Worm (Caenorhabditis elegans): ENCODE measurements around the gene exos-7.

exos-7 gene

ce11 chrV:20838565-20838964, at the start of gene exos-7:
Gene exos-7, plus strand, starts transcription at chrV:20838865.
- no peak for TF ChIP-seq nhr-11 (tag; optimal IDR thresholded peaks at IDR 0.05)
- no peak for TF ChIP-seq unc-55 (GFP tag; optimal IDR thresholded peaks at IDR 0.05)
- no peak for TF ChIP-seq mec-3 (tag; optimal IDR thresholded peaks at IDR 0.05; ENCODE audit: borderline replicate concordance)
- no peak for TF ChIP-seq pag-3 (tag; optimal IDR thresholded peaks at IDR 0.05; ENCODE audit: borderline replicate concordance)
- no peak for TF ChIP-seq fax-1 (tag; optimal IDR thresholded peaks at IDR 0.05)
- TF ChIP-seq fkh-10 (GFP tag; optimal IDR thresholded peaks at IDR 0.05): no peak
- TF ChIP-seq tbx-2 (tag; optimal IDR thresholded peaks at IDR 0.05): no peak
- no peak for TF ChIP-seq ceh-22 (tag; optimal IDR thresholded peaks at IDR 0.05)
- no peak for TF ChIP-seq ttx-3 (tag; optimal IDR thresholded peaks at IDR 0.05)
- no peak for TF ChIP-seq ceh-48 (tag; optimal IDR thresholded peaks at IDR 0.05)
- TF ChIP-seq ceh-30 (tag; optimal IDR thresholded peaks at IDR 0.05): no peak
- TF ChIP-seq ceh-45 (GFP tag; IDR thresholded peaks at IDR 0.05): no peak
- no peak for TF ChIP-seq nfya-1 (tag; optimal IDR thresholded peaks at IDR 0.05)
- TF ChIP-seq odd-2 (tag; optimal IDR thresholded peaks at IDR 0.05): no peak
- TF ChIP-seq C08G9.2 (tag; optimal IDR thresholded peaks at IDR 0.05): no peak
- no peak for TF ChIP-seq ceh-2 (tag; optimal IDR thresholded peaks at IDR 0.05)
- no peak for TF ChIP-seq pax-1 (tag; optimal IDR thresholded peaks at IDR 0.05)
- TF ChIP-seq hlh-15 (tag; optimal IDR thresholded peaks at IDR 0.05): no peak

ce11 chrV:20789105-20789504, 49.6 kb upstream of the exos-7 start, which contains the start of gene tpan-1:
Gene tpan-1, plus strand, starts transcription at chrV:20789502.
- TF ChIP-seq unc-42 (tag; optimal IDR thresholded peaks at IDR 0.05) (peak; percentile 97), sox-4 (tag; optimal IDR thresholded peaks at IDR 0.05) (peak; percentile 8), mec-3 (tag; optimal IDR thresholded peaks at IDR 0.05; ENCODE audit: borderline replicate concordance) (no peak), ttx-3 (tag; optimal IDR thresholded peaks at IDR 0.05) (no peak), ceh-48 (tag; optimal IDR thresholded peaks at IDR 0.05) (peak; percentile 83), ceh-34 (tag; optimal IDR thresholded peaks at IDR 0.05) (no peak), sox-2 (GFP tag; IDR thresholded peaks at IDR 0.05) (no peak), che-1 (tag; optimal IDR thresholded peaks at IDR 0.05) (no peak), pat-9 (tag; optimal IDR thresholded peaks at IDR 0.05) (no peak), ahr-1 (tag; optimal IDR thresholded peaks at IDR 0.05) (no peak), ceh-45 (GFP tag; IDR thresholded peaks at IDR 0.05) (no peak), nfya-1 (tag; optimal IDR thresholded peaks at IDR 0.05) (peak; percentile 48), elt-4 (tag; optimal IDR thresholded peaks at IDR 0.05) (peak; percentile 28), ref-2 (tag; optimal IDR thresholded peaks at IDR 0.05) (peak; percentile 12), C08G9.2 (tag; optimal IDR thresholded peaks at IDR 0.05) (peak; percentile 6), F13H6.1 (tag; optimal IDR thresholded peaks at IDR 0.05) (no peak), hlh-6 (tag; optimal IDR thresholded peaks at IDR 0.05) (no peak), ceh-18 (tag; optimal IDR thresholded peaks at IDR 0.05) (peak; percentile 24), ceh-31 (tag; optimal IDR thresholded peaks at IDR 0.05) (peak; percentile 78), ceh-2 (tag; optimal IDR thresholded peaks at IDR 0.05) (no peak), ztf-16 (tag; optimal IDR thresholded peaks at IDR 0.05) (no peak), tbx-2 (tag; optimal IDR thresholded peaks at IDR 0.05) (peak; percentile 54), C38D4.7 (GFP tag; optimal IDR thresholded peaks at IDR 0.05) (no peak), ceh-9 (tag; optimal IDR thresholded peaks at IDR 0.05) (no peak), ceh-14 (tag; optimal IDR thresholded peaks at IDR 0.05) (peak; percentile 58), ceh-19 (GFP tag; optimal IDR thresholded peaks at IDR 0.05) (peak; percentile 62)

- TF ChIP-seq ttx-3 (tag; optimal IDR thresholded peaks at IDR 0.05) (no peak), tbx-7 (tag; optimal IDR thresholded peaks at IDR 0.05) (no peak), tbx-2 (tag; optimal IDR thresholded peaks at IDR 0.05) (no peak), C08G9.2 (tag; optimal IDR thresholded peaks at IDR 0.05) (no peak), sox-2 (GFP tag; IDR thresholded peaks at IDR 0.05) (no peak), nhr-232 (tag; optimal IDR thresholded peaks at IDR 0.05) (no peak), K09A11.1 (tag; optimal IDR thresholded peaks at IDR 0.05; ENCODE audit: insufficient read depth) (no peak), ceh-30 (tag; optimal IDR thresholded peaks at IDR 0.05) (no peak), odd-2 (tag; optimal IDR thresholded peaks at IDR 0.05) (no peak), ceh-18 (tag; optimal IDR thresholded peaks at IDR 0.05) (no peak), pha-4 (tag; optimal IDR thresholded peaks at IDR 0.05) (no peak)
These were observed 48.7 kb upstream of the exos-7 start, which contains the start of gene Y44A6D.1 for ce11 chrV:20790011-20790410. Gene Y44A6D.1, minus strand, starts transcription at chrV:20790033.
